Worm (Caenorhabditis elegans) whole organism, early embryonic: Measurements from ENCODE around the gene R11G1.2.

Experiments used
- F13C5.2 ChIP-seq: sonication (generic microtip); optimal IDR thresholded peaks from 2 replicates; lab custom pipeline; 2017; ENCODE audit warnings: mild to moderate bottlenecking, missing genetic modification characterization, inconsistent platforms, missing compliant biosample characterization
- ama-1 ChIP-seq: fragments of 150-350 bp; optimal IDR thresholded peaks from 2 replicates; lab custom pipeline; 2014
- ceh-36 ChIP-seq: sonication (generic microtip); optimal IDR thresholded peaks from 2 replicates; lab custom pipeline; 2016; ENCODE audit warnings: missing genetic modification characterization, inconsistent platforms, missing compliant biosample characterization
- ets-7 ChIP-seq: sonication (generic microtip); optimal IDR thresholded peaks from 2 replicates; lab custom pipeline; 2016; ENCODE audit warnings: missing genotype, missing genetic modification characterization, missing compliant biosample characterization
- flt-1 ChIP-seq: fragments of 200-800 bp; sonication (Bioruptor generic); IDR thresholded peaks from 2 replicates; pipeline ENCODE4 v1.3.6; 2022; ENCODE audit warnings: missing genetic modification characterization, missing compliant biosample characterization
- hmbx-1 ChIP-seq: sonication (generic microtip); optimal IDR thresholded peaks from 2 replicates; lab custom pipeline; 2016; ENCODE audit warnings: mild to moderate bottlenecking, missing genetic modification characterization, missing compliant biosample characterization
- hmg-4 ChIP-seq: fragments of 200-800 bp; sonication (Bioruptor generic); optimal IDR thresholded peaks from 2 replicates; lab custom pipeline; 2018; ENCODE audit warnings: mild to moderate bottlenecking, missing genetic modification characterization, missing compliant biosample characterization
- pes-1 ChIP-seq: fragments of 200-800 bp; sonication (Bioruptor generic); IDR thresholded peaks from 2 replicates; pipeline ENCODE4 v1.3.6; 2022; ENCODE audit warnings: missing genetic modification reagents, missing genetic modification characterization, missing compliant biosample characterization
- scrt-1 ChIP-seq: fragments of 200-800 bp; sonication (Bioruptor generic); IDR thresholded peaks from 2 replicates; pipeline ENCODE4 v1.3.6; 2022; ENCODE audit warnings: missing genetic modification characterization, missing compliant biosample characterization
- sea-1 ChIP-seq: fragments of 200-800 bp; sonication (Bioruptor generic); conservative IDR thresholded peaks from 2 replicates; pipeline ENCODE4 v1.3.6; 2022; ENCODE audit warnings: missing genetic modification characterization, missing compliant biosample characterization
- tbx-37 ChIP-seq: fragments of 200-800 bp; sonication (Bioruptor generic); conservative IDR thresholded peaks from 2 replicates; pipeline ENCODE4 v1.3.6; 2022; ENCODE audit warnings: missing genetic modification reagents, missing genetic modification characterization, missing compliant biosample characterization

ce11 chrX:3668842-3669241 lies 18.4 kb downstream of the R11G1.2 start, which contains the start of gene snet-1:
- TF ChIP-seq flt-1 (GFP tag; lab: Robert Waterston, UW): no peak
- TF ChIP-seq ceh-36: no peak
- TF ChIP-seq ets-7: no peak
- TF ChIP-seq pes-1 (GFP tag; lab: Robert Waterston, UW): no peak
- no peak for TF ChIP-seq ama-1 (lab: Kevin White, UChicago)
- no peak for TF ChIP-seq hmg-4 (GFP tag; lab: Kevin White, UChicago)
- no peak for TF ChIP-seq scrt-1 (GFP tag; lab: Robert Waterston, UW)
- no peak for TF ChIP-seq hmbx-1
- no peak for TF ChIP-seq sea-1
- no peak for TF ChIP-seq tbx-37 (GFP tag; lab: Robert Waterston, UW)
- no peak for TF ChIP-seq F13C5.2 (tag; lab: Kevin White, UChicago)
